Worm (Caenorhabditis elegans): Measurements from ENCODE around the gene unc-80.

The unc-80 gene

ce11 chrV:20873144-20873543 is 6.3 kb upstream of the unc-80 start:
- TF ChIP-seq zip-8 (tag; optimal IDR thresholded peaks at IDR 0.05) (no peak), ces-1 (GFP tag; optimal IDR thresholded peaks at IDR 0.05) (peak; percentile 95), ham-2 (GFP tag; optimal IDR thresholded peaks at IDR 0.05) (no peak), nhr-12 (tag; optimal IDR thresholded peaks at IDR 0.05) (no peak), mab-5 (tag; optimal IDR thresholded peaks at IDR 0.05) (no peak), blmp-1 (tag; optimal IDR thresholded peaks at IDR 0.05) (no peak)

ce11 chrV:20875324-20875723 is 4.1 kb upstream of the unc-80 start:
- TF ChIP-seq ceh-39 (tag; optimal IDR thresholded peaks at IDR 0.05) (no peak), ceh-83 (GFP tag; optimal IDR thresholded peaks at IDR 0.05) (no peak), ces-1 (GFP tag; optimal IDR thresholded peaks at IDR 0.05) (no peak), tbx-8 (GFP tag; optimal IDR thresholded peaks at IDR 0.05) (no peak), blmp-1 (tag; optimal IDR thresholded peaks at IDR 0.05) (no peak), mep-1 (tag; optimal IDR thresholded peaks at IDR 0.05) (no peak), ztf-11 (tag; optimal IDR thresholded peaks at IDR 0.05) (no peak), lin-32 (GFP tag; optimal IDR thresholded peaks at IDR 0.05) (no peak), snpc-4 (tag; optimal IDR thresholded peaks at IDR 0.05) (no peak), nhr-2 (tag; optimal IDR thresholded peaks at IDR 0.05) (no peak), zip-8 (tag; optimal IDR thresholded peaks at IDR 0.05) (no peak), ceh-43 (GFP tag; optimal IDR thresholded peaks at IDR 0.05) (no peak), unc-120 (tag; optimal IDR thresholded peaks at IDR 0.05; ENCODE audit: poor library complexity, severe bottlenecking) (no peak), lin-13 (tag; optimal IDR thresholded peaks at IDR 0.05) (no peak), sem-2 (GFP tag; optimal IDR thresholded peaks at IDR 0.05) (no peak)

- TF ChIP-seq ham-2 (GFP tag; optimal IDR thresholded peaks at IDR 0.05) (no peak), drap-1 (GFP tag; optimal IDR thresholded peaks at IDR 0.05) (no peak), unc-39 (tag; optimal IDR thresholded peaks at IDR 0.05) (no peak), blmp-1 (tag; optimal IDR thresholded peaks at IDR 0.05) (no peak), nhr-237 (tag; optimal IDR thresholded peaks at IDR 0.05) (no peak), flh-1 (GFP tag; optimal IDR thresholded peaks at IDR 0.05) (no peak), unc-62 (GFP tag; optimal IDR thresholded peaks at IDR 0.05) (no peak), ceh-43 (GFP tag; optimal IDR thresholded peaks at IDR 0.05) (no peak), mep-1 (tag; optimal IDR thresholded peaks at IDR 0.05) (no peak), mab-5 (tag; optimal IDR thresholded peaks at IDR 0.05) (no peak), sem-2 (GFP tag; optimal IDR thresholded peaks at IDR 0.05) (no peak), ceh-83 (GFP tag; optimal IDR thresholded peaks at IDR 0.05) (no peak), nhr-76 (tag; optimal IDR thresholded peaks at IDR 0.05) (no peak)
Measured at ce11 chrV:20891871-20892270, 12.5 kb downstream of the unc-80 start.

ce11 chrV:20903167-20904093 is 24.0 kb downstream of the unc-80 start, which contains the start of gene amx-3:
Gene amx-3, minus strand, starts transcription at chrV:20903714.
- TF ChIP-seq ceh-43 (GFP tag; optimal IDR thresholded peaks at IDR 0.05) (no peak), hlh-1 (tag; optimal IDR thresholded peaks at IDR 0.05) (no peak), nhr-2 (tag; optimal IDR thresholded peaks at IDR 0.05) (no peak), ceh-39 (tag; optimal IDR thresholded peaks at IDR 0.05) (no peak), lin-13 (tag; optimal IDR thresholded peaks at IDR 0.05) (no peak), ceh-83 (GFP tag; optimal IDR thresholded peaks at IDR 0.05) (no peak), zip-8 (tag; optimal IDR thresholded peaks at IDR 0.05) (no peak)

- TF ChIP-seq unc-120 (tag; optimal IDR thresholded peaks at IDR 0.05; ENCODE audit: poor library complexity, severe bottlenecking) (no peak), nhr-2 (tag; optimal IDR thresholded peaks at IDR 0.05) (no peak), M03D4.4 (tag; optimal IDR thresholded peaks at IDR 0.05) (no peak), ceh-83 (GFP tag; optimal IDR thresholded peaks at IDR 0.05) (no peak), mab-5 (tag; optimal IDR thresholded peaks at IDR 0.05) (no peak), bed-3 (GFP tag; optimal IDR thresholded peaks at IDR 0.05) (no peak), zip-8 (tag; optimal IDR thresholded peaks at IDR 0.05) (no peak), unc-62 (GFP tag; optimal IDR thresholded peaks at IDR 0.05) (no peak), ztf-11 (tag; optimal IDR thresholded peaks at IDR 0.05) (no peak), sem-2 (GFP tag; optimal IDR thresholded peaks at IDR 0.05) (no peak), nhr-12 (tag; optimal IDR thresholded peaks at IDR 0.05) (no peak), mls-2 (tag; optimal IDR thresholded peaks at IDR 0.05) (no peak), snpc-4 (tag; optimal IDR thresholded peaks at IDR 0.05) (no peak), nhr-237 (tag; optimal IDR thresholded peaks at IDR 0.05) (no peak), ces-1 (GFP tag; optimal IDR thresholded peaks at IDR 0.05) (no peak)
Measured at ce11 chrV:20904094-20904268, 24.6 kb downstream of the unc-80 start, which contains the start of gene acs-12. Gene acs-12, plus strand, starts transcription at chrV:20904169.

Data from whole organism, mixed stage, embryonic.